Worm (Caenorhabditis elegans): ENCODE results near the gene W03F9.1.

ce11 chrV:122249-122648, 4.3 kb downstream of the W03F9.1 start:
- TF ChIP-seq odd-2 (tag; optimal IDR thresholded peaks at IDR 0.05): no peak
- TF ChIP-seq sdc-2 (tag; optimal IDR thresholded peaks at IDR 0.05): no peak
- no peak for TF ChIP-seq hlh-15 (tag; optimal IDR thresholded peaks at IDR 0.05)
- TF ChIP-seq unc-3 (GFP tag; conservative IDR thresholded peaks at IDR 0.05): no peak
- TF ChIP-seq unc-3 (tag; optimal IDR thresholded peaks at IDR 0.05): no peak
- TF ChIP-seq tbx-2 (tag; optimal IDR thresholded peaks at IDR 0.05): no peak
- TF ChIP-seq pqm-1 (tag; optimal IDR thresholded peaks at IDR 0.05): no peak
- TF ChIP-seq madf-2 (tag; optimal IDR thresholded peaks at IDR 0.05): no peak
- TF ChIP-seq unc-86 (tag; optimal IDR thresholded peaks at IDR 0.05): no peak
- no peak for TF ChIP-seq nhr-11 (tag; optimal IDR thresholded peaks at IDR 0.05)
- TF ChIP-seq ztf-16 (tag; optimal IDR thresholded peaks at IDR 0.05): no peak
- TF ChIP-seq C38D4.7 (GFP tag; optimal IDR thresholded peaks at IDR 0.05): no peak
- TF ChIP-seq nfya-1 (tag; optimal IDR thresholded peaks at IDR 0.05): no peak
